Worm (Caenorhabditis elegans) whole organism, late embryonic: Measurements from ENCODE around the gene dmsr-14.

ENCODE experiments used
- C38D4.7 ChIP-seq: fragments of 200-800 bp; sonication (Bioruptor generic); optimal IDR thresholded peaks from 2 replicates; lab custom pipeline; 2018; ENCODE audit warnings: mild to moderate bottlenecking, missing genetic modification characterization, moderate library complexity, missing compliant biosample characterization
- K02D7.2 ChIP-seq: sonication (generic microtip); optimal IDR thresholded peaks from 2 replicates; lab custom pipeline; 2017; ENCODE audit warnings: mild to moderate bottlenecking, missing genetic modification characterization, missing compliant biosample characterization
- Y22D7AL.16 ChIP-seq: sonication (generic microtip); optimal IDR thresholded peaks from 2 replicates; lab custom pipeline; 2016; ENCODE audit warnings: missing genetic modification characterization, missing compliant biosample characterization
- ahr-1 ChIP-seq: sonication (generic microtip); optimal IDR thresholded peaks from 2 replicates; lab custom pipeline; 2016; ENCODE audit warnings: missing genetic modification characterization, missing compliant biosample characterization
- ama-1 ChIP-seq: fragments of 150-350 bp; optimal IDR thresholded peaks from 2 replicates; lab custom pipeline; 2014
- ceh-19 ChIP-seq: fragments of 200-800 bp; sonication (Bioruptor generic); optimal IDR thresholded peaks from 2 replicates; lab custom pipeline; 2018; ENCODE audit warnings: mild to moderate bottlenecking, missing genetic modification characterization, missing compliant biosample characterization
- ceh-2 ChIP-seq: sonication (generic microtip); optimal IDR thresholded peaks from 2 replicates; lab custom pipeline; 2016; ENCODE audit warnings: missing genotype, missing genetic modification characterization, missing compliant biosample characterization
- ceh-22 ChIP-seq: sonication (generic microtip); optimal IDR thresholded peaks from 2 replicates; lab custom pipeline; 2017; ENCODE audit warnings: missing biosample characterization, missing genetic modification characterization
- ceh-30 ChIP-seq: fragments of 150-350 bp; optimal IDR thresholded peaks from 2 replicates; lab custom pipeline; 2014; ENCODE audit warnings: missing biosample characterization, missing genetic modification characterization
- ceh-31 ChIP-seq: sonication (generic microtip); optimal IDR thresholded peaks from 2 replicates; lab custom pipeline; 2016; ENCODE audit warnings: missing genetic modification characterization, missing compliant biosample characterization
- ceh-48 ChIP-seq: sonication (generic microtip); optimal IDR thresholded peaks from 2 replicates; lab custom pipeline; 2016; ENCODE audit warnings: missing genetic modification characterization, inconsistent platforms, missing compliant biosample characterization
- che-1 ChIP-seq: sonication (generic microtip); optimal IDR thresholded peaks from 2 replicates; lab custom pipeline; 2016; ENCODE audit warnings: mild to moderate bottlenecking, missing genetic modification characterization, missing compliant biosample characterization
- dve-1 ChIP-seq: sonication (generic microtip); optimal IDR thresholded peaks from 2 replicates; lab custom pipeline; 2017; ENCODE audit warnings: antibody characterized with exemption, mild to moderate bottlenecking, missing genetic modification characterization, missing compliant biosample characterization
- elt-2 ChIP-seq: sonication (generic microtip); optimal IDR thresholded peaks from 2 replicates; lab custom pipeline; 2016; ENCODE audit warnings: missing genetic modification reagents, missing genetic modification characterization, missing compliant biosample characterization
- elt-4 ChIP-seq: sonication (generic microtip); optimal IDR thresholded peaks from 2 replicates; lab custom pipeline; 2016; ENCODE audit warnings: missing genetic modification characterization, missing compliant biosample characterization
- fax-1 ChIP-seq: sonication (generic microtip); optimal IDR thresholded peaks from 2 replicates; lab custom pipeline; 2016; ENCODE audit warnings: missing genotype, missing genetic modification characterization, missing compliant biosample characterization
- fkh-10 ChIP-seq: fragments of 150-350 bp; optimal IDR thresholded peaks from 2 replicates; lab custom pipeline; 2014; ENCODE audit warnings: missing biosample characterization, missing genetic modification reagents, missing genetic modification characterization
- fkh-6 ChIP-seq: sonication (generic microtip); optimal IDR thresholded peaks from 2 replicates; lab custom pipeline; 2016; ENCODE audit warnings: missing genetic modification characterization, missing compliant biosample characterization
- gmeb-2 ChIP-seq: sonication (generic microtip); optimal IDR thresholded peaks from 2 replicates; lab custom pipeline; 2016; ENCODE audit warnings: missing genetic modification characterization, inconsistent platforms, missing compliant biosample characterization
- lim-6 ChIP-seq: sonication (generic microtip); optimal IDR thresholded peaks from 2 replicates; lab custom pipeline; 2016; ENCODE audit warnings: missing genetic modification characterization, missing compliant biosample characterization
- lin-11 ChIP-seq: fragments of 200-800 bp; sonication (Bioruptor generic); optimal IDR thresholded peaks from 2 replicates; lab custom pipeline; 2018; ENCODE audit warnings: mild to moderate bottlenecking, missing genetic modification characterization, missing compliant biosample characterization
- madf-2 ChIP-seq: sonication (generic microtip); optimal IDR thresholded peaks from 2 replicates; lab custom pipeline; 2017; ENCODE audit warnings: missing genetic modification characterization, missing compliant biosample characterization
- mec-3 ChIP-seq: sonication (generic microtip); optimal IDR thresholded peaks from 2 replicates; lab custom pipeline; 2016; ENCODE audit warnings: borderline replicate concordance, missing genetic modification characterization, missing compliant biosample characterization
- nfya-1 ChIP-seq: sonication (generic microtip); optimal IDR thresholded peaks from 2 replicates; lab custom pipeline; 2017; ENCODE audit warnings: missing genetic modification characterization, mild to moderate bottlenecking, missing compliant biosample characterization, antibody characterized with exemption, moderate library complexity
- nhr-11 ChIP-seq: fragments of 150-350 bp; optimal IDR thresholded peaks from 2 replicates; lab custom pipeline; 2014; ENCODE audit warnings: missing biosample characterization, missing genetic modification characterization
- nhr-232 ChIP-seq: sonication (generic microtip); optimal IDR thresholded peaks from 2 replicates; lab custom pipeline; 2016; ENCODE audit warnings: missing genetic modification characterization, missing compliant biosample characterization
- npax-4 ChIP-seq: sonication (generic microtip); optimal IDR thresholded peaks from 2 replicates; lab custom pipeline; 2016; ENCODE audit warnings: missing genetic modification characterization, missing compliant biosample characterization
- pat-9 ChIP-seq: fragments of 200-800 bp; sonication (Bioruptor generic); optimal IDR thresholded peaks from 2 replicates; lab custom pipeline; 2018; ENCODE audit warnings: mild to moderate bottlenecking, missing genetic modification characterization, moderate library complexity, missing compliant biosample characterization
- pha-2 ChIP-seq: sonication (generic microtip); optimal IDR thresholded peaks from 2 replicates; lab custom pipeline; 2017; ENCODE audit warnings: mild to moderate bottlenecking, missing genetic modification characterization, missing compliant biosample characterization
- pros-1 ChIP-seq: fragments of 150-350 bp; optimal IDR thresholded peaks from 2 replicates; lab custom pipeline; 2014; ENCODE audit warnings: missing biosample characterization, missing genetic modification reagents, missing genetic modification characterization
- ref-2 ChIP-seq: sonication (generic microtip); optimal IDR thresholded peaks from 2 replicates; lab custom pipeline; 2016; ENCODE audit warnings: missing genetic modification characterization, missing compliant biosample characterization
- rnt-1 ChIP-seq: sonication (generic microtip); optimal IDR thresholded peaks from 2 replicates; lab custom pipeline; 2016; ENCODE audit warnings: missing genetic modification characterization, missing compliant biosample characterization
- sdc-2 ChIP-seq: sonication (generic microtip); optimal IDR thresholded peaks from 2 replicates; lab custom pipeline; 2016; ENCODE audit warnings: missing genotype, missing genetic modification characterization, missing compliant biosample characterization
- sox-2 ChIP-seq: fragments of 200-800 bp; sonication (Bioruptor generic); IDR thresholded peaks from 2 replicates; pipeline ENCODE4 v1.3.6; 2022; ENCODE audit warnings: missing genetic modification reagents, missing genetic modification characterization, missing compliant biosample characterization
- sox-4 ChIP-seq: sonication (generic microtip); optimal IDR thresholded peaks from 2 replicates; lab custom pipeline; 2017; ENCODE audit warnings: mild to moderate bottlenecking, missing genetic modification characterization, inconsistent platforms, missing compliant biosample characterization
- tbx-7 ChIP-seq: sonication (generic microtip); optimal IDR thresholded peaks from 2 replicates; lab custom pipeline; 2016; ENCODE audit warnings: missing genotype, missing genetic modification characterization, missing compliant biosample characterization
- unc-86 ChIP-seq: sonication (generic microtip); optimal IDR thresholded peaks from 2 replicates; lab custom pipeline; 2016; ENCODE audit warnings: missing genetic modification characterization, missing compliant biosample characterization

The dmsr-14 gene

ce11 chrV:6839008-6839407, 21.9 kb upstream of the dmsr-14 start, which contains the start of gene hpo-8:
Gene hpo-8, plus strand, starts transcription at chrV:6839289.
- no peak for TF ChIP-seq rnt-1 (tag; lab: Kevin White, UChicago)
- TF ChIP-seq pha-2 (tag; lab: Kevin White, UChicago): no peak
- no peak for TF ChIP-seq lin-11 (tag; lab: Kevin White, UChicago)
- no peak for TF ChIP-seq sdc-2
- TF ChIP-seq ama-1 (lab: Kevin White, UChicago): no peak
- no peak for TF ChIP-seq mec-3 (tag; lab: Kevin White, UChicago)
- TF ChIP-seq sox-2 (GFP tag; lab: Robert Waterston, UW): no peak
- no peak for TF ChIP-seq ceh-30
- TF ChIP-seq nfya-1 (tag; lab: Kevin White, UChicago): no peak
- no peak for TF ChIP-seq sox-4 (tag; lab: Kevin White, UChicago)
- no peak for TF ChIP-seq elt-2 (tag; lab: Kevin White, UChicago)
- TF ChIP-seq pros-1: no peak
- TF ChIP-seq nhr-11: no peak
- TF ChIP-seq lim-6: no peak

- TF ChIP-seq madf-2 (no peak), elt-4 (tag; lab: Kevin White, UChicago) (no peak), pha-2 (tag; lab: Kevin White, UChicago) (no peak), dve-1 (tag; lab: Kevin White, UChicago) (no peak), C38D4.7 (GFP tag; lab: Kevin White, UChicago) (no peak), che-1 (tag; lab: Kevin White, UChicago) (no peak), gmeb-2 (no peak)
- TF ChIP-seq, all 69 proteins: peak for 0
Measured at ce11 chrV:6838599-6838998, 21.5 kb upstream of the dmsr-14 start, which contains the start of gene T15B7.15. Gene T15B7.15, minus strand, starts transcription at chrV:6838665.

ce11 chrV:6836036-6836435, 19.0 kb upstream of the dmsr-14 start:
- TF ChIP-seq ceh-2 (tag; lab: Kevin White, UChicago) (no peak), fkh-10 (GFP tag; lab: Kevin White, UChicago) (no peak), ceh-48 (no peak), C38D4.7 (GFP tag; lab: Kevin White, UChicago) (no peak), nhr-232 (tag; lab: Kevin White, UChicago) (no peak), pat-9 (tag; lab: Kevin White, UChicago) (no peak), ref-2 (tag; lab: Kevin White, UChicago) (no peak), che-1 (tag; lab: Kevin White, UChicago) (no peak), madf-2 (no peak), K02D7.2 (tag; lab: Kevin White, UChicago) (no peak), fkh-6 (tag; lab: Kevin White, UChicago) (no peak), Y22D7AL.16 (tag; lab: Kevin White, UChicago) (no peak), nfya-1 (tag; lab: Kevin White, UChicago) (no peak), tbx-7 (tag; lab: Kevin White, UChicago) (no peak)

ce11 chrV:6835242-6835641, 18.2 kb upstream of the dmsr-14 start, which contains the start of the genes T15B7.14 and col-143:
Gene T15B7.14, minus strand, starts transcription at chrV:6835342.
Gene col-143, plus strand, starts transcription at chrV:6835635.
- no peak for TF ChIP-seq unc-86 (tag; lab: Kevin White, UChicago)
- TF ChIP-seq fax-1 (tag; lab: Kevin White, UChicago): no peak

ce11 chrV:6831539-6831938, 14.5 kb upstream of the dmsr-14 start:
- no peak for TF ChIP-seq pat-9 (tag; lab: Kevin White, UChicago)
- no peak for TF ChIP-seq ref-2 (tag; lab: Kevin White, UChicago)
- TF ChIP-seq ahr-1 (tag; lab: Kevin White, UChicago): no peak
- no peak for TF ChIP-seq npax-4 (tag; lab: Kevin White, UChicago)
- TF ChIP-seq gmeb-2: no peak
- no peak for TF ChIP-seq pros-1
- TF ChIP-seq K02D7.2 (tag; lab: Kevin White, UChicago): no peak
- no peak for TF ChIP-seq ceh-31 (tag; lab: Kevin White, UChicago)
- no peak for TF ChIP-seq nfya-1 (tag; lab: Kevin White, UChicago)
- no peak for TF ChIP-seq ceh-19 (GFP tag; lab: Kevin White, UChicago)
- no peak for TF ChIP-seq nhr-11
- no peak for TF ChIP-seq ceh-22 (tag; lab: Kevin White, UChicago)
- no peak for TF ChIP-seq sox-2 (GFP tag; lab: Robert Waterston, UW)
